Worm (Caenorhabditis elegans): ENCODE data around the gene srx-45.

- TF ChIP-seq fax-1 (tag; optimal IDR thresholded peaks at IDR 0.05) = no peak
- TF ChIP-seq unc-42 (tag; optimal IDR thresholded peaks at IDR 0.05) = no peak
- no peak for TF ChIP-seq ztf-16 (tag; optimal IDR thresholded peaks at IDR 0.05)
- no peak for TF ChIP-seq pros-1 (tag; optimal IDR thresholded peaks at IDR 0.05)
Observed at ce11 chrIII:9297345-9297744, 9.2 kb downstream of the srx-45 start, which contains the start of gene K01B6.4.
